Worm (Caenorhabditis elegans) whole organism, L4 larva: ENCODE data around the gene cha-1.

Experiments
- F49E8.2 ChIP-seq: sonication (generic microtip); optimal IDR thresholded peaks from 2 replicates; lab custom pipeline; 2016; ENCODE audit warnings: missing compliant biosample characterization, mild to moderate bottlenecking, missing genetic modification characterization, borderline replicate concordance
- lsy-2 ChIP-seq, 2 experiments: fragments of 150-350 bp in 1 of 2; sonication (generic microtip) in 1 of 2; optimal IDR thresholded peaks; 2 replicates each; lab custom pipeline; 2014 to 2017; ENCODE audit warnings: missing biosample characterization in 2 of 2, missing genetic modification characterization in 2 of 2
- pqm-1 ChIP-seq: sonication (generic microtip); optimal IDR thresholded peaks from 2 replicates; lab custom pipeline; 2017; ENCODE audit warnings: missing biosample characterization, missing genetic modification characterization

DNA sequence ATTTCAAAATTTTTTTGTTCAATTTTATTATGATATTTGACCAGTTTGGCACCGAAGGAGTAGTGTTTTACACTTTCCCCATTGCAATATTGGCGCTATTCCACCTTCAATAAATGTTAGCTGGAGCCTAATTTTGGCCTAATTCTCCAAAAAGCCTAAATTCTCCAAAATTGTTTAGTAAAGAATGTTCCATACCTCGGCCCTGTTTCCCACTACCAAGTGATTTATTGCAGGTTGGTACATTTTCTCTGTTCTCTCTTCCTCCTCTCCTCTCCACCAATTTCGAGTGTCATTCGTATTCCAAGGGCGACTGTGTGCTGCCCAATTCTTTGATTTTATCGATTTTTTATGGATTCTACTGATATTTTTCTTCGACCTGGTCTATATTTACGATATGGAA, 46.3 kb downstream of the cha-1 start, which contains the start of gene Y37E11B.2:
- no peak for TF ChIP-seq lsy-2 (tag; optimal IDR thresholded peaks at IDR 0.05; lab: Kevin White, UChicago)
- no peak for TF ChIP-seq F49E8.2 (tag; lab: Kevin White, UChicago)
- no peak for TF ChIP-seq pqm-1 (tag; lab: Kevin White, UChicago)
